Worm (Caenorhabditis elegans) whole organism, L2 larva: ENCODE measurements around the gene T04G9.6.

Experiments
- ama-1 ChIP-seq: fragments of 150-350 bp; optimal IDR thresholded peaks from 2 replicates; lab custom pipeline; 2018; ENCODE audit warnings: inconsistent platforms
- dmd-4 ChIP-seq: sonication (generic microtip); optimal IDR thresholded peaks from 2 replicates; lab custom pipeline; 2017; ENCODE audit warnings: missing biosample characterization, missing genetic modification characterization
- egl-27 ChIP-seq: sonication (generic microtip); optimal IDR thresholded peaks from 3 replicates; lab custom pipeline; 2017; ENCODE audit warnings: missing biosample characterization, missing genetic modification reagents, missing genetic modification characterization
- lin-13 ChIP-seq: fragments of 150-350 bp; optimal IDR thresholded peaks from 2 replicates; lab custom pipeline; 2014; ENCODE audit warnings: missing biosample characterization, missing genetic modification reagents, missing genetic modification characterization
- lin-39 ChIP-seq: fragments of 150-350 bp; optimal IDR thresholded peaks from 2 replicates; lab custom pipeline; 2014; ENCODE audit warnings: missing biosample characterization, missing genetic modification reagents, missing genetic modification characterization
- mab-5 ChIP-seq: fragments of 150-350 bp; optimal IDR thresholded peaks from 2 replicates; lab custom pipeline; 2014; ENCODE audit warnings: missing biosample characterization, missing genetic modification characterization
- nhr-11 ChIP-seq: fragments of 150-350 bp; optimal IDR thresholded peaks from 2 replicates; lab custom pipeline; 2014; ENCODE audit warnings: missing biosample characterization, missing genetic modification characterization
- nhr-12 ChIP-seq: fragments of 150-350 bp; optimal IDR thresholded peaks from 2 replicates; lab custom pipeline; 2014; ENCODE audit warnings: missing biosample characterization, missing genetic modification characterization
- nhr-129 ChIP-seq: fragments of 150-350 bp; optimal IDR thresholded peaks from 2 replicates; lab custom pipeline; 2014; ENCODE audit warnings: missing biosample characterization, missing genetic modification characterization
- nhr-77 ChIP-seq: fragments of 150-350 bp; optimal IDR thresholded peaks from 2 replicates; lab custom pipeline; 2014; ENCODE audit warnings: missing biosample characterization, missing genetic modification characterization
- skn-1 ChIP-seq: sonication (generic microtip); optimal IDR thresholded peaks from 2 replicates; lab custom pipeline; 2017; ENCODE audit warnings: missing biosample characterization, missing genetic modification characterization
- snpc-4 ChIP-seq: fragments of 150-350 bp; optimal IDR thresholded peaks from 2 replicates; lab custom pipeline; 2014; ENCODE audit warnings: missing biosample characterization, missing genetic modification characterization
- unc-62 ChIP-seq: fragments of 150-350 bp; optimal IDR thresholded peaks from 2 replicates; lab custom pipeline; 2014; ENCODE audit warnings: missing biosample characterization, missing genetic modification reagents, missing genetic modification characterization
- ztf-4 ChIP-seq: fragments of 150-350 bp; optimal IDR thresholded peaks from 2 replicates; lab custom pipeline; 2014; ENCODE audit warnings: missing biosample characterization, missing genetic modification characterization

- no peak for TF ChIP-seq lin-13 (GFP tag; lab: Kevin White, UChicago)
- TF ChIP-seq nhr-12 = no peak
- no peak for TF ChIP-seq nhr-77 (tag; lab: Kevin White, UChicago)
- no peak for TF ChIP-seq mab-5 (tag; lab: Kevin White, UChicago)
- no peak for TF ChIP-seq nhr-129
- no peak for TF ChIP-seq snpc-4
- TF ChIP-seq nhr-11 (tag; lab: Kevin White, UChicago) = no peak
- TF ChIP-seq unc-62 (GFP tag; lab: Kevin White, UChicago) = no peak
- TF ChIP-seq egl-27 = no peak
- TF ChIP-seq dmd-4 (tag; lab: Kevin White, UChicago) = no peak
- no peak for TF ChIP-seq ama-1 (lab: Kevin White, UChicago)
- TF ChIP-seq ztf-4 (tag; lab: Kevin White, UChicago) = no peak
- no peak for TF ChIP-seq skn-1 (tag; lab: Kevin White, UChicago)
- TF ChIP-seq lin-39 = no peak
These were observed 14.2 kb downstream of the T04G9.6 start, which contains the start of gene T04G9.7 for ce11 chrX:770537-770936.
